In the genomic region with DNA sequence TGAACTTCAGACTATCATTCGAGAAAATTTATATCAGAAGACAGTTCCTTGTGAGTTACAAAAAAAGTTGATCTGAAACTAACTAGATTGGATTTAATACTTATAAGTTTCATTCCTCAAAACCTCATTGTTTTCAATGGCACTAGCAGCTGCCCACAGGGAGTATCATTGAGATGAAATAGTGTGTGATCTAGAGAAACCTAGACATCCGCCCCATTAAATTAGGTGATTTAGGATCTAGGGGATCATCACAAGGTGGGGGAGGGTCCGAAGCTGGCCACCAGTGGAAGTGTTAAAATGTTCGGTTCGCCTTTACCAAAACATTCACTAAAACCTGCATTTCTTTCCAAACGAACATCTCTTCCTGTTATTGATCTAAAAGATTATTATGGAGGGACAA, we compare ENCODE assay signal across 4 worm cellular contexts.
TF ChIP-seq lines count a peak whose summit lies in the region.

No protein-coding gene starts in this region.

TF ChIP-seq in whole organism, L1 larva, 84 proteins besides CTCF, POLR2A, EP300 and RAD21:
- no peak for TF ChIP-seq nhr-85 (tag; lab: Kevin White, UChicago)
- no peak for TF ChIP-seq lin-35 (GFP tag; optimal IDR thresholded peaks at IDR 0.05; lab: Kevin White, UChicago)
- TF ChIP-seq rnt-1 (tag; optimal IDR thresholded peaks at IDR 0.05; lab: Kevin White, UChicago): peak; percentile 55
- no peak for TF ChIP-seq nhr-237 (tag; optimal IDR thresholded peaks at IDR 0.05; lab: Kevin White, UChicago)
- no peak for TF ChIP-seq mab-9 (GFP tag; IDR thresholded peaks at IDR 0.05; lab: Robert Waterston, UW)
- TF ChIP-seq fkh-4 (tag; optimal IDR thresholded peaks at IDR 0.05; lab: Kevin White, UChicago; ENCODE audit: borderline replicate concordance): no peak
- TF ChIP-seq nhr-28 (tag; optimal IDR thresholded peaks at IDR 0.05; lab: Kevin White, UChicago): no peak
- TF ChIP-seq elt-3 (tag; optimal IDR thresholded peaks at IDR 0.05; lab: Kevin White, UChicago): no peak
- TF ChIP-seq ets-5 (GFP tag; IDR thresholded peaks at IDR 0.05; lab: Robert Waterston, UW): no peak
- TF ChIP-seq hlh-17 (GFP tag; optimal IDR thresholded peaks at IDR 0.05; lab: Kevin White, UChicago; ENCODE audit: borderline replicate concordance): no peak
- TF ChIP-seq fkh-8 (tag; optimal IDR thresholded peaks at IDR 0.05; lab: Kevin White, UChicago): no peak
- peak; percentile 11 for TF ChIP-seq lin-14 (GFP tag; optimal IDR thresholded peaks at IDR 0.05; lab: Kevin White, UChicago)
- TF ChIP-seq pax-3 (tag; optimal IDR thresholded peaks at IDR 0.05; lab: Kevin White, UChicago): no peak
- TF ChIP-seq zip-4 (GFP tag; optimal IDR thresholded peaks at IDR 0.05; lab: Kevin White, UChicago): no peak
- no peak for TF ChIP-seq mdl-1 (tag; optimal IDR thresholded peaks at IDR 0.05; lab: Kevin White, UChicago)
- TF ChIP-seq hlh-4 (tag; optimal IDR thresholded peaks at IDR 0.05; lab: Kevin White, UChicago): no peak
- no peak for TF ChIP-seq irx-1 (tag; optimal IDR thresholded peaks at IDR 0.05; lab: Kevin White, UChicago)
- no peak for TF ChIP-seq fos-1 (tag; optimal IDR thresholded peaks at IDR 0.05; lab: Kevin White, UChicago)
- no peak for TF ChIP-seq egl-13 (tag; optimal IDR thresholded peaks at IDR 0.05; lab: Kevin White, UChicago)
- no peak for TF ChIP-seq sup-37 (GFP tag; optimal IDR thresholded peaks at IDR 0.05; lab: Kevin White, UChicago)
- peak; percentile 5 for TF ChIP-seq nhr-71 (tag; optimal IDR thresholded peaks at IDR 0.05; lab: Kevin White, UChicago)

TF ChIP-seq in whole organism, L3 larva, 47 proteins besides CTCF, POLR2A, EP300 and RAD21:
- peak; percentile 70 for TF ChIP-seq egl-5 (tag; optimal IDR thresholded peaks at IDR 0.05; lab: Kevin White, UChicago)
- no peak for TF ChIP-seq nhr-76 (tag; optimal IDR thresholded peaks at IDR 0.05; lab: Kevin White, UChicago)
TF ChIP-seq in whole organism, L3 larva: peak in this region for 1.

TF ChIP-seq in whole organism, L4 larva, 104 proteins besides CTCF, POLR2A, EP300 and RAD21:
- no peak for TF ChIP-seq D1046.2 (GFP tag; IDR thresholded peaks at IDR 0.05; lab: Robert Waterston, UW)
- peak; percentile 18 for TF ChIP-seq nhr-11 (tag; optimal IDR thresholded peaks at IDR 0.05; lab: Kevin White, UChicago)

TF ChIP-seq in whole organism, mixed stage, embryonic, 35 proteins besides CTCF, POLR2A, EP300 and RAD21:
- TF ChIP-seq lin-32 (GFP tag; optimal IDR thresholded peaks at IDR 0.05; lab: Kevin White, UChicago) (no peak), hlh-1 (tag; optimal IDR thresholded peaks at IDR 0.05; lab: Kevin White, UChicago) (peak; percentile 14)
TF ChIP-seq in whole organism, mixed stage, embryonic: peak in this region for 1.
